Fruit fly (Drosophila melanogaster) whole organism, embryonic: ENCODE results near the gene CG32639.

ENCODE experiments used
- Ada2b ChIP-seq: fragments of 200-800 bp; sonication (Bioruptor generic); IDR thresholded peaks from 2 replicates; pipeline ENCODE4 v1.3.6; 2022; ENCODE audit warnings: missing biosample characterization, missing genetic modification characterization
- Antp ChIP-seq: fragments of 200-800 bp; sonication (Bioruptor generic); optimal IDR thresholded peaks from 3 replicates; lab custom pipeline; 2016; ENCODE audit warnings: missing biosample characterization, missing genetic modification characterization
- B-H2 ChIP-seq: fragments of 200-800 bp; sonication (Bioruptor generic); optimal IDR thresholded peaks from 2 replicates; lab custom pipeline; 2018; ENCODE audit warnings: missing biosample characterization, mild to moderate bottlenecking, missing genetic modification characterization
- Bteb2 ChIP-seq: fragments of 200-800 bp; sonication (Bioruptor generic); optimal IDR thresholded peaks from 2 replicates; lab custom pipeline; 2016; ENCODE audit warnings: missing biosample characterization, missing genetic modification characterization
- C15 ChIP-seq: fragments of 200-800 bp; sonication (Bioruptor generic); IDR thresholded peaks from 3 replicates; pipeline ENCODE4 v1.3.6; 2022; ENCODE audit warnings: missing biosample characterization, missing genetic modification characterization
- CG10321 ChIP-seq: fragments of 200-800 bp; sonication (Bioruptor generic); IDR thresholded peaks from 2 replicates; pipeline ENCODE4 v1.3.6; 2022; ENCODE audit warnings: missing biosample characterization, missing genetic modification characterization
- CG10543 ChIP-seq: fragments of 200-800 bp; sonication (Bioruptor generic); optimal IDR thresholded peaks from 3 replicates; lab custom pipeline; 2017; ENCODE audit warnings: missing biosample characterization, mild to moderate bottlenecking, missing genetic modification characterization, moderate library complexity
- CG10654 ChIP-seq: fragments of 200-800 bp; sonication (Bioruptor generic); optimal IDR thresholded peaks from 2 replicates; lab custom pipeline; 2016; ENCODE audit warnings: missing biosample characterization, missing genetic modification characterization
- CG12236 ChIP-seq: fragments of 200-800 bp; sonication (Bioruptor generic); optimal IDR thresholded peaks from 2 replicates; lab custom pipeline; 2016; ENCODE audit warnings: missing biosample characterization, missing genetic modification characterization
- CG12659 ChIP-seq: fragments of 200-800 bp; sonication (Bioruptor generic); optimal IDR thresholded peaks from 3 replicates; lab custom pipeline; 2017; ENCODE audit warnings: mild to moderate bottlenecking, missing biosample characterization, missing genetic modification reagents, missing genetic modification characterization
- CG13775 ChIP-seq: fragments of 200-800 bp; sonication (Bioruptor generic); optimal IDR thresholded peaks from 3 replicates; lab custom pipeline; 2017; ENCODE audit warnings: missing biosample characterization, mild to moderate bottlenecking, missing genetic modification characterization
- CG18764 ChIP-seq: fragments of 200-800 bp; sonication (Bioruptor generic); optimal IDR thresholded peaks from 3 replicates; lab custom pipeline; 2016; ENCODE audit warnings: missing biosample characterization, missing genetic modification characterization
- CG2889 ChIP-seq: fragments of 200-800 bp; sonication (Bioruptor generic); IDR thresholded peaks from 3 replicates; pipeline ENCODE4 v1.3.6; 2022; ENCODE audit warnings: missing biosample characterization, missing genetic modification characterization
- CG3163 ChIP-seq: fragments of 200-800 bp; sonication (Bioruptor generic); optimal IDR thresholded peaks from 3 replicates; lab custom pipeline; 2016; ENCODE audit warnings: missing biosample characterization, missing genetic modification characterization
- CG3281 ChIP-seq: fragments of 200-800 bp; sonication (Bioruptor generic); optimal IDR thresholded peaks from 3 replicates; lab custom pipeline; 2017; ENCODE audit warnings: missing biosample characterization, mild to moderate bottlenecking, missing genetic modification characterization
- CG4404 ChIP-seq: fragments of 200-800 bp; sonication (Bioruptor generic); IDR thresholded peaks from 2 replicates; pipeline ENCODE4 v1.3.6; 2022; ENCODE audit warnings: missing biosample characterization, missing genetic modification characterization
- CG4854 ChIP-seq: fragments of 200-800 bp; sonication (Bioruptor generic); optimal IDR thresholded peaks from 2 replicates; lab custom pipeline; 2016; ENCODE audit warnings: missing biosample characterization, missing genetic modification characterization, inconsistent platforms
- CG7839 ChIP-seq: fragments of 200-800 bp; sonication (Bioruptor generic); optimal IDR thresholded peaks from 3 replicates; lab custom pipeline; 2018; ENCODE audit warnings: missing biosample characterization, mild to moderate bottlenecking, missing genetic modification characterization, moderate library complexity
- CG9437 ChIP-seq: fragments of 200-800 bp; sonication (Bioruptor generic); optimal IDR thresholded peaks from 2 replicates; lab custom pipeline; 2018; ENCODE audit warnings: missing biosample characterization, mild to moderate bottlenecking, missing genetic modification characterization
- CoRest ChIP-seq: fragments of 200-800 bp; sonication (Bioruptor generic); optimal IDR thresholded peaks from 3 replicates; lab custom pipeline; 2018; ENCODE audit warnings: missing biosample characterization, mild to moderate bottlenecking, missing genetic modification characterization, moderate library complexity
- Drgx ChIP-seq: fragments of 200-800 bp; sonication (Bioruptor generic); IDR thresholded peaks from 2 replicates; pipeline ENCODE4 v1.3.6; 2022; ENCODE audit warnings: missing biosample characterization, missing genetic modification characterization
- Eip74EF ChIP-seq, 2 experiments: fragments of 200-800 bp in 1 of 2; fragments of >200 bp in 1 of 2; sonication (Bioruptor generic) in 1 of 2; optimal IDR thresholded peaks; 2 replicates each; lab custom pipeline; 2017 to 2019; ENCODE audit warnings: missing biosample characterization in 2 of 2, missing genetic modification characterization in 2 of 2, mild to moderate bottlenecking in 1 of 2, moderate library complexity in 1 of 2
- H2.0 ChIP-seq: fragments of 200-800 bp; sonication (Bioruptor generic); IDR thresholded peaks from 2 replicates; pipeline ENCODE4 v1.3.6; 2022; ENCODE audit warnings: missing biosample characterization, missing genetic modification characterization
- Hmr ChIP-seq: fragments of 200-800 bp; sonication (Bioruptor generic); optimal IDR thresholded peaks from 3 replicates; lab custom pipeline; 2017; ENCODE audit warnings: mild to moderate bottlenecking, missing biosample characterization, missing genetic modification reagents, missing genetic modification characterization
- Hmx ChIP-seq: fragments of 200-800 bp; sonication (Bioruptor generic); optimal IDR thresholded peaks from 2 replicates; lab custom pipeline; 2016; ENCODE audit warnings: missing biosample characterization, missing genetic modification characterization
- Lhr ChIP-seq: fragments of 200-800 bp; sonication (Bioruptor generic); optimal IDR thresholded peaks from 3 replicates; lab custom pipeline; 2017; ENCODE audit warnings: mild to moderate bottlenecking, missing biosample characterization, missing genetic modification reagents, missing genetic modification characterization
- NC2α ChIP-seq: fragments of 200-800 bp; sonication (Bioruptor generic); optimal IDR thresholded peaks from 2 replicates; lab custom pipeline; 2016; ENCODE audit warnings: missing biosample characterization, missing genetic modification characterization
- Ssrp ChIP-seq: fragments of 200-800 bp; sonication (Bioruptor generic); optimal IDR thresholded peaks from 2 replicates; lab custom pipeline; 2018; ENCODE audit warnings: missing biosample characterization, mild to moderate bottlenecking, missing genetic modification characterization, moderate library complexity
- TFAM ChIP-seq: fragments of 200-800 bp; sonication (Bioruptor generic); optimal IDR thresholded peaks from 2 replicates; lab custom pipeline; 2017; ENCODE audit warnings: missing biosample characterization, missing genetic modification characterization, inconsistent platforms
- Usf ChIP-seq: fragments of 200-800 bp; sonication (Bioruptor generic); optimal IDR thresholded peaks from 2 replicates; lab custom pipeline; 2017; ENCODE audit warnings: missing genotype, missing biosample characterization, missing genetic modification characterization
- Xbp1 ChIP-seq: fragments of 200-800 bp; sonication (Bioruptor generic); optimal IDR thresholded peaks from 3 replicates; lab custom pipeline; 2016; ENCODE audit warnings: missing biosample characterization, mild to moderate bottlenecking, missing genetic modification characterization
- ase ChIP-seq: fragments of 200-800 bp; sonication (Bioruptor generic); IDR thresholded peaks from 3 replicates; pipeline ENCODE4 v1.3.6; 2022; ENCODE audit warnings: missing biosample characterization, missing genetic modification characterization
- az2 ChIP-seq: fragments of 200-800 bp; sonication (Bioruptor generic); optimal IDR thresholded peaks from 3 replicates; lab custom pipeline; 2016; ENCODE audit warnings: missing biosample characterization, missing genetic modification characterization
- fd64A ChIP-seq: fragments of 200-800 bp; sonication (Bioruptor generic); optimal IDR thresholded peaks from 3 replicates; lab custom pipeline; 2018; ENCODE audit warnings: missing biosample characterization, mild to moderate bottlenecking, missing genetic modification characterization
- gem ChIP-seq: fragments of 200-800 bp; sonication (Bioruptor generic); optimal IDR thresholded peaks from 2 replicates; lab custom pipeline; 2019; ENCODE audit warnings: missing biosample characterization, mild to moderate bottlenecking, missing genetic modification characterization, moderate library complexity
- hb ChIP-seq: fragments of 200-800 bp; sonication (Bioruptor generic); IDR thresholded peaks from 3 replicates; pipeline ENCODE4 v1.3.6; 2022; ENCODE audit warnings: missing biosample characterization, missing genetic modification characterization; ENCODE audit not compliant: partially characterized antibody
- hbn ChIP-seq: fragments of 200-800 bp; sonication (Bioruptor generic); IDR thresholded peaks from 2 replicates; pipeline ENCODE4 v1.3.6; 2022; ENCODE audit warnings: missing biosample characterization, missing genetic modification characterization; ENCODE audit not compliant: partially characterized antibody
- hth ChIP-seq: fragments of >200 bp; optimal IDR thresholded peaks from 2 replicates; lab custom pipeline; 2017; ENCODE audit warnings: inconsistent platforms
- lbe ChIP-seq: fragments of 200-800 bp; sonication (Bioruptor generic); optimal IDR thresholded peaks from 2 replicates; lab custom pipeline; 2016; ENCODE audit warnings: missing biosample characterization, mild to moderate bottlenecking, missing genetic modification characterization
- nerfin-2 ChIP-seq: fragments of 200-800 bp; sonication (Bioruptor generic); IDR thresholded peaks from 2 replicates; pipeline ENCODE4 v1.3.6; 2022; ENCODE audit warnings: missing biosample characterization, missing genetic modification characterization; ENCODE audit not compliant: partially characterized antibody
- pan ChIP-seq, 4 experiments: fragments of >200 bp in 3 of 4; fragments of 200-800 bp in 1 of 4; sonication (Bioruptor generic) in 1 of 4; optimal IDR thresholded peaks in 3 of 4; IDR thresholded peaks in 1 of 4; 2 replicates each; pipeline versions ENCODE4 v1.3.6 to Lab custom; 2017 to 2022; ENCODE audit warnings: missing biosample characterization in 2 of 4, missing genetic modification characterization in 2 of 4, mixed read lengths in 1 of 4
- pzg ChIP-seq: fragments of 200-800 bp; sonication (Bioruptor generic); optimal IDR thresholded peaks from 3 replicates; lab custom pipeline; 2018; ENCODE audit warnings: missing biosample characterization, mild to moderate bottlenecking, missing genetic modification characterization, moderate library complexity
- salm ChIP-seq: fragments of 200-800 bp; sonication (Bioruptor generic); optimal IDR thresholded peaks from 2 replicates; lab custom pipeline; 2018; ENCODE audit warnings: missing biosample characterization, mild to moderate bottlenecking, missing genetic modification characterization
- sd ChIP-seq: fragments of 200-800 bp; sonication (Bioruptor generic); optimal IDR thresholded peaks from 3 replicates; lab custom pipeline; 2018; ENCODE audit warnings: missing biosample characterization, mild to moderate bottlenecking, missing genetic modification characterization, moderate library complexity
- sima ChIP-seq: fragments of 200-800 bp; sonication (Bioruptor generic); optimal IDR thresholded peaks from 2 replicates; lab custom pipeline; 2016; ENCODE audit warnings: missing biosample characterization, missing genetic modification characterization
- slbo ChIP-seq: fragments of 200-800 bp; sonication (Bioruptor generic); IDR thresholded peaks from 2 replicates; pipeline ENCODE4 v1.3.6; 2022; ENCODE audit warnings: missing biosample characterization, missing genetic modification characterization
- so ChIP-seq: fragments of 200-800 bp; sonication (Bioruptor generic); IDR thresholded peaks from 3 replicates; pipeline ENCODE4 v1.3.6; 2022; ENCODE audit warnings: missing biosample characterization, missing genetic modification characterization
- tin ChIP-seq: fragments of 200-800 bp; sonication (Bioruptor generic); optimal IDR thresholded peaks from 3 replicates; lab custom pipeline; 2016; ENCODE audit warnings: missing biosample characterization, missing genetic modification characterization
- tio ChIP-seq: fragments of 200-800 bp; sonication (Bioruptor generic); optimal IDR thresholded peaks from 2 replicates; lab custom pipeline; 2017; ENCODE audit warnings: missing biosample characterization, missing genetic modification characterization, inconsistent platforms
- tx ChIP-seq: fragments of 200-800 bp; sonication (Bioruptor generic); optimal IDR thresholded peaks from 2 replicates; lab custom pipeline; 2016; ENCODE audit warnings: missing biosample characterization, missing genetic modification characterization
- zfh2 ChIP-seq: fragments of 200-800 bp; sonication (Bioruptor generic); optimal IDR thresholded peaks from 2 replicates; lab custom pipeline; 2016; ENCODE audit warnings: missing biosample characterization, missing genetic modification characterization

The CG32639 gene

dm6 chrX:13208075-13208474 lies 28.3 kb downstream of the CG32639 start (continued):
- TF ChIP-seq az2 (GFP tag; lab: Kevin White, UChicago): no peak
- TF ChIP-seq tx (GFP tag; lab: Kevin White, UChicago): no peak
- TF ChIP-seq Usf (GFP tag; lab: Kevin White, UChicago): no peak
- TF ChIP-seq TFAM (GFP tag; lab: Kevin White, UChicago): no peak
- TF ChIP-seq slbo (GFP tag; lab: Robert Waterston, UW): no peak
- TF ChIP-seq ase: no peak
- TF ChIP-seq Xbp1 (GFP tag; lab: Kevin White, UChicago): no peak
- TF ChIP-seq fd64A (GFP tag; lab: Kevin White, UChicago): no peak
- TF ChIP-seq lbe (GFP tag; lab: Kevin White, UChicago): no peak
- TF ChIP-seq CG9437: peak; percentile 23
- no peak for TF ChIP-seq sima
- TF ChIP-seq CG4854 (GFP tag; lab: Kevin White, UChicago): no peak
- TF ChIP-seq C15: no peak
- TF ChIP-seq CG2889 (GFP tag; lab: Robert Waterston, UW): no peak
- no peak for TF ChIP-seq zfh2 (GFP tag; lab: Kevin White, UChicago)
- TF ChIP-seq CG7839: peak; percentile 68
- no peak for TF ChIP-seq CG10321 (GFP tag; lab: Robert Waterston, UW)
- TF ChIP-seq tin: no peak
- no peak for TF ChIP-seq hbn (GFP tag; lab: Robert Waterston, UW)
- TF ChIP-seq sd (tag; lab: Kevin White, UChicago): no peak
- no peak for TF ChIP-seq so
- no peak for TF ChIP-seq Eip74EF (GFP tag; optimal IDR thresholded peaks at IDR 0.05; lab: Kevin White, UChicago)
- no peak for TF ChIP-seq Antp
- no peak for TF ChIP-seq CG10654 (GFP tag; lab: Kevin White, UChicago)
- TF ChIP-seq hb: no peak
- TF ChIP-seq B-H2 (GFP tag; lab: Kevin White, UChicago): no peak
- TF ChIP-seq Ada2b (GFP tag; lab: Robert Waterston, UW): no peak
- TF ChIP-seq NC2α (GFP tag; lab: Kevin White, UChicago): no peak
- TF ChIP-seq tio (GFP tag; lab: Kevin White, UChicago): no peak
- TF ChIP-seq hth (lab: Kevin White, UChicago): no peak
- TF ChIP-seq CG12236 (GFP tag; lab: Kevin White, UChicago): no peak
- no peak for TF ChIP-seq CG10543 (GFP tag; lab: Kevin White, UChicago)
- TF ChIP-seq CG3281 (GFP tag; lab: Kevin White, UChicago): peak; percentile 37
- no peak for TF ChIP-seq Drgx
- TF ChIP-seq pzg: no peak
- peak; percentile 32 for TF ChIP-seq Ssrp (tag; lab: Kevin White, UChicago)
- peak; percentile 59 for TF ChIP-seq Hmr
- peak; percentile 72 for TF ChIP-seq gem
- TF ChIP-seq CG12659 (GFP tag; lab: Kevin White, UChicago): peak; percentile 21
- TF ChIP-seq CG13775 (GFP tag; lab: Kevin White, UChicago): no peak
- no peak for TF ChIP-seq Hmx (GFP tag; lab: Kevin White, UChicago)
- no peak for TF ChIP-seq salm (tag; lab: Kevin White, UChicago)
- TF ChIP-seq pan (optimal IDR thresholded peaks at IDR 0.05; lab: Kevin White, UChicago): no peak
- TF ChIP-seq pan (GFP tag; optimal IDR thresholded peaks at IDR 0.05 in 1 of 2, IDR thresholded peaks at IDR 0.05 in 1 of 2): peak in 1 of 2 experiments; percentile 45
- no peak for TF ChIP-seq Lhr (GFP tag; lab: Kevin White, UChicago)
- no peak for TF ChIP-seq Bteb2 (GFP tag; lab: Kevin White, UChicago)
- no peak for TF ChIP-seq CG3163 (GFP tag; lab: Kevin White, UChicago)
- no peak for TF ChIP-seq CG4404 (GFP tag; lab: Robert Waterston, UW)
- peak; percentile 53 for TF ChIP-seq CoRest (tag; lab: Kevin White, UChicago)
- TF ChIP-seq H2.0 (GFP tag; lab: Robert Waterston, UW): no peak
- TF ChIP-seq CG18764: no peak
- no peak for TF ChIP-seq nerfin-2 (GFP tag; lab: Robert Waterston, UW)
